Fruit fly (Drosophila melanogaster) whole organism, embryonic: Measurements from ENCODE around the gene Trf.
A peak's percentile ranks its signal among the peaks of the same experiment; 100 is the strongest.

Experiments used
- ATbp ChIP-seq: fragments of 200-800 bp; sonication (Bioruptor generic); optimal IDR thresholded peaks from 2 replicates; lab custom pipeline; 2017; ENCODE audit warnings: missing biosample characterization, mild to moderate bottlenecking, missing genetic modification characterization, missing genetic modification reagents
- Asciz ChIP-seq: fragments of 200-800 bp; sonication (Bioruptor generic); optimal IDR thresholded peaks from 2 replicates; lab custom pipeline; 2017; ENCODE audit warnings: missing biosample characterization, mild to moderate bottlenecking, missing genetic modification characterization, missing genetic modification reagents
- CG10147 ChIP-seq: fragments of 200-800 bp; sonication (Bioruptor generic); optimal IDR thresholded peaks from 2 replicates; lab custom pipeline; 2019; ENCODE audit warnings: missing biosample characterization, mild to moderate bottlenecking, missing genetic modification characterization, moderate library complexity
- CG10654 ChIP-seq: fragments of 200-800 bp; sonication (Bioruptor generic); optimal IDR thresholded peaks from 2 replicates; lab custom pipeline; 2016; ENCODE audit warnings: missing biosample characterization, missing genetic modification characterization
- CG11247 ChIP-seq: fragments of 200-800 bp; sonication (Bioruptor generic); IDR thresholded peaks from 2 replicates; pipeline ENCODE4 v1.3.6; 2022; ENCODE audit warnings: missing biosample characterization, missing genetic modification characterization
- CG12744 ChIP-seq: fragments of 200-800 bp; sonication (Bioruptor generic); optimal IDR thresholded peaks from 2 replicates; lab custom pipeline; 2016; ENCODE audit warnings: missing biosample characterization, missing genetic modification characterization
- CG12942 ChIP-seq: fragments of 200-800 bp; sonication (Bioruptor generic); optimal IDR thresholded peaks from 3 replicates; lab custom pipeline; 2016; ENCODE audit warnings: missing biosample characterization, missing genetic modification characterization
- CG13287 ChIP-seq: fragments of 200-800 bp; sonication (Bioruptor generic); IDR thresholded peaks from 2 replicates; pipeline ENCODE4 v1.3.6; 2022; ENCODE audit warnings: missing biosample characterization, missing genetic modification characterization; ENCODE audit not compliant: partially characterized antibody
- CG14050 ChIP-seq: fragments of 200-800 bp; sonication (Bioruptor generic); IDR thresholded peaks from 3 replicates; pipeline ENCODE4 v1.3.6; 2022; ENCODE audit warnings: missing biosample characterization, missing genetic modification characterization
- CG16863 ChIP-seq: fragments of 200-800 bp; sonication (Bioruptor generic); optimal IDR thresholded peaks from 3 replicates; lab custom pipeline; 2016; ENCODE audit warnings: missing biosample characterization, missing genetic modification characterization
- CG17385 ChIP-seq: fragments of 200-800 bp; sonication (Bioruptor generic); optimal IDR thresholded peaks from 3 replicates; lab custom pipeline; 2018; ENCODE audit warnings: missing biosample characterization, mild to moderate bottlenecking, missing genetic modification characterization
- CG17568 ChIP-seq: fragments of 200-800 bp; sonication (Bioruptor generic); optimal IDR thresholded peaks from 2 replicates; lab custom pipeline; 2018; ENCODE audit warnings: missing biosample characterization, mild to moderate bottlenecking, missing genetic modification characterization, moderate library complexity
- CG2116 ChIP-seq: fragments of 200-800 bp; sonication (Bioruptor generic); optimal IDR thresholded peaks from 3 replicates; lab custom pipeline; 2018; ENCODE audit warnings: missing biosample characterization, mild to moderate bottlenecking, missing genetic modification characterization
- CG2875 ChIP-seq: fragments of 200-800 bp; sonication (Bioruptor generic); optimal IDR thresholded peaks from 2 replicates; lab custom pipeline; 2017; ENCODE audit warnings: missing biosample characterization, mild to moderate bottlenecking, missing genetic modification characterization, missing genetic modification reagents
- CG30403 ChIP-seq: fragments of 200-800 bp; sonication (Bioruptor generic); optimal IDR thresholded peaks from 3 replicates; lab custom pipeline; 2016; ENCODE audit warnings: missing biosample characterization, missing genetic modification characterization
- CG34422 ChIP-seq: fragments of 200-800 bp; sonication (Bioruptor generic); IDR thresholded peaks from 3 replicates; pipeline ENCODE4 v1.3.6; 2022; ENCODE audit warnings: missing biosample characterization, missing genetic modification characterization
- CG3726 ChIP-seq: fragments of 200-800 bp; sonication (Bioruptor generic); IDR thresholded peaks from 3 replicates; pipeline ENCODE4, ENCODE4 v1.3.6; 2022; ENCODE audit warnings: missing biosample characterization, missing genetic modification characterization
- CG7786 ChIP-seq: fragments of 200-800 bp; sonication (Bioruptor generic); optimal IDR thresholded peaks from 2 replicates; lab custom pipeline; 2016; ENCODE audit warnings: missing biosample characterization, missing genetic modification characterization
- CG7839 ChIP-seq: fragments of 200-800 bp; sonication (Bioruptor generic); optimal IDR thresholded peaks from 3 replicates; lab custom pipeline; 2018; ENCODE audit warnings: missing biosample characterization, mild to moderate bottlenecking, missing genetic modification characterization, moderate library complexity
- CG7928 ChIP-seq: fragments of 200-800 bp; sonication (Bioruptor generic); optimal IDR thresholded peaks from 2 replicates; lab custom pipeline; 2017; ENCODE audit warnings: missing biosample characterization, mild to moderate bottlenecking, missing genetic modification characterization
- CG9727 ChIP-seq: fragments of 200-800 bp; sonication (Bioruptor generic); optimal IDR thresholded peaks from 3 replicates; lab custom pipeline; 2017; ENCODE audit warnings: missing biosample characterization, mild to moderate bottlenecking, missing genetic modification characterization
- CG9797 ChIP-seq: fragments of 200-800 bp; sonication (Bioruptor generic); optimal IDR thresholded peaks from 3 replicates; lab custom pipeline; 2018; ENCODE audit warnings: missing biosample characterization, mild to moderate bottlenecking, missing genetic modification characterization
- CG9932 ChIP-seq: fragments of 200-800 bp; sonication (Bioruptor generic); IDR thresholded peaks from 2 replicates; pipeline ENCODE4 v1.3.6; 2022; ENCODE audit warnings: missing biosample characterization, missing genetic modification characterization
- CkIIα-i1 ChIP-seq: fragments of 200-800 bp; sonication (Bioruptor generic); IDR thresholded peaks from 2 replicates; pipeline ENCODE4 v1.3.6; 2022; ENCODE audit warnings: missing biosample characterization, missing genetic modification characterization
- Dip2 ChIP-seq: fragments of 200-800 bp; sonication (Bioruptor generic); IDR thresholded peaks from 2 replicates; pipeline ENCODE4 v1.3.6; 2022; ENCODE audit warnings: missing biosample characterization, missing genetic modification characterization
- Drgx ChIP-seq: fragments of 200-800 bp; sonication (Bioruptor generic); IDR thresholded peaks from 2 replicates; pipeline ENCODE4 v1.3.6; 2022; ENCODE audit warnings: missing biosample characterization, missing genetic modification characterization
- Ets97D ChIP-seq: fragments of 200-800 bp; sonication (Bioruptor generic); optimal IDR thresholded peaks from 3 replicates; lab custom pipeline; 2016; ENCODE audit warnings: missing biosample characterization, missing genetic modification characterization
- Gsc ChIP-seq: fragments of 200-800 bp; sonication (Bioruptor generic); IDR thresholded peaks from 2 replicates; pipeline ENCODE4 v1.3.6; 2022; ENCODE audit warnings: missing biosample characterization, missing genetic modification characterization
- Gug ChIP-seq: fragments of 200-800 bp; sonication (Bioruptor generic); IDR thresholded peaks from 4 replicates; pipeline ENCODE4 v1.3.6; 2022; ENCODE audit warnings: missing biosample characterization, missing genetic modification characterization
- Hand ChIP-seq: fragments of 200-800 bp; sonication (Bioruptor generic); optimal IDR thresholded peaks from 2 replicates; lab custom pipeline; 2017; ENCODE audit warnings: mild to moderate bottlenecking, missing biosample characterization, missing genetic modification reagents, missing genetic modification characterization
- Hr39 ChIP-seq: fragments of >200 bp; optimal IDR thresholded peaks from 2 replicates; lab custom pipeline; 2017
- Med ChIP-seq: fragments of 200-800 bp; sonication (Bioruptor generic); peaks from one replicate; lab custom pipeline; 2016; ENCODE audit warnings: missing biosample characterization, missing genetic modification characterization, mild to moderate bottlenecking, inconsistent platforms, moderate library complexity
- Pdp1 ChIP-seq, 2 experiments: fragments of 200-800 bp; sonication (Bioruptor generic); optimal IDR thresholded peaks; 3 replicates each; lab custom pipeline; 2016; ENCODE audit warnings: missing biosample characterization in 2 of 2, missing genetic modification characterization in 2 of 2, mild to moderate bottlenecking in 1 of 2, moderate library complexity in 1 of 2
- Ravus ChIP-seq: fragments of 200-800 bp; sonication (Bioruptor generic); IDR thresholded peaks from 2 replicates; pipeline ENCODE4 v1.3.6; 2022; ENCODE audit warnings: missing biosample characterization, missing genetic modification characterization
- amos ChIP-seq: fragments of 200-800 bp; sonication (Bioruptor generic); IDR thresholded peaks from 2 replicates; pipeline ENCODE4 v1.3.6; 2022; ENCODE audit warnings: missing biosample characterization, missing genetic modification characterization; ENCODE audit not compliant: partially characterized antibody
- br ChIP-seq: fragments of >200 bp; optimal IDR thresholded peaks from 2 replicates; lab custom pipeline; 2017
- chn ChIP-seq: fragments of 200-800 bp; sonication (Bioruptor generic); optimal IDR thresholded peaks from 2 replicates; lab custom pipeline; 2016; ENCODE audit warnings: missing biosample characterization, missing genetic modification characterization
- dmrt99B ChIP-seq: fragments of 200-800 bp; sonication (Bioruptor generic); optimal IDR thresholded peaks from 2 replicates; lab custom pipeline; 2018; ENCODE audit warnings: missing biosample characterization, mild to moderate bottlenecking, missing genetic modification characterization, moderate library complexity
- ewg ChIP-seq: fragments of 200-800 bp; sonication (Bioruptor generic); optimal IDR thresholded peaks from 3 replicates; lab custom pipeline; 2017; ENCODE audit warnings: mild to moderate bottlenecking, missing biosample characterization, missing genetic modification reagents, missing genetic modification characterization
- fd96Cb ChIP-seq: fragments of 200-800 bp; sonication (Bioruptor generic); optimal IDR thresholded peaks from 2 replicates; lab custom pipeline; 2018; ENCODE audit warnings: missing biosample characterization, mild to moderate bottlenecking, missing genetic modification characterization, moderate library complexity
- hbn ChIP-seq: fragments of 200-800 bp; sonication (Bioruptor generic); IDR thresholded peaks from 2 replicates; pipeline ENCODE4 v1.3.6; 2022; ENCODE audit warnings: missing biosample characterization, missing genetic modification characterization; ENCODE audit not compliant: partially characterized antibody
- jigr1 ChIP-seq: fragments of 200-800 bp; sonication (Bioruptor generic); IDR thresholded peaks from 3 replicates; pipeline ENCODE4 v1.3.6; 2022; ENCODE audit warnings: missing biosample characterization, missing genetic modification characterization
- jing ChIP-seq: fragments of 200-800 bp; sonication (Bioruptor generic); optimal IDR thresholded peaks from 2 replicates; lab custom pipeline; 2018; ENCODE audit warnings: missing biosample characterization, mild to moderate bottlenecking, missing genetic modification characterization
- kay ChIP-seq: fragments of 200-800 bp; sonication (Bioruptor generic); optimal IDR thresholded peaks from 2 replicates; lab custom pipeline; 2016; ENCODE audit warnings: missing biosample characterization, missing genetic modification characterization
- otp ChIP-seq: fragments of 200-800 bp; sonication (Bioruptor generic); IDR thresholded peaks from 3 replicates; pipeline ENCODE4, ENCODE4 v1.3.6; 2022; ENCODE audit warnings: missing biosample characterization, missing genetic modification characterization
- pho ChIP-seq: fragments of 200-800 bp; sonication (Bioruptor generic); optimal IDR thresholded peaks from 2 replicates; lab custom pipeline; 2016; ENCODE audit warnings: missing biosample characterization, missing genetic modification characterization
- slbo ChIP-seq: fragments of 200-800 bp; sonication (Bioruptor generic); IDR thresholded peaks from 2 replicates; pipeline ENCODE4 v1.3.6; 2022; ENCODE audit warnings: missing biosample characterization, missing genetic modification characterization
- tll ChIP-seq, 2 experiments: fragments of 200-800 bp in 1 of 2; fragments of >200 bp in 1 of 2; sonication (Bioruptor generic) in 1 of 2; optimal IDR thresholded peaks; 2 replicates each; lab custom pipeline; 2017 to 2019; ENCODE audit warnings: missing biosample characterization in 2 of 2, missing genetic modification characterization in 2 of 2, mild to moderate bottlenecking in 1 of 2, moderate library complexity in 1 of 2
- vnd ChIP-seq: fragments of 200-800 bp; sonication (Bioruptor generic); IDR thresholded peaks from 3 replicates; pipeline ENCODE4 v1.3.6; 2022; ENCODE audit warnings: missing biosample characterization, missing genetic modification characterization; ENCODE audit not compliant: partially characterized antibody
- wdn ChIP-seq: fragments of 200-800 bp; sonication (Bioruptor generic); IDR thresholded peaks from 2 replicates; pipeline ENCODE4 v1.3.6; 2022; ENCODE audit warnings: missing biosample characterization, missing genetic modification characterization

Gene Trf

dm6 chr2L:8088025-8088789 is 15.5 kb downstream of the Trf start (continued):
- no peak for TF ChIP-seq fd96Cb (tag; lab: Kevin White, UChicago)
- peak in 1 of 2 experiments; percentile 21 for TF ChIP-seq tll (GFP tag; optimal IDR thresholded peaks at IDR 0.05; lab: Kevin White, UChicago)
- 0 out of 3 replicates have a peak, but pooled peaks have one; percentile 25 for TF ChIP-seq vnd (GFP tag; lab: Robert Waterston, UW)
- TF ChIP-seq jing (GFP tag; lab: Kevin White, UChicago) = no peak
- peak; percentile 45 for TF ChIP-seq CG13287 (GFP tag; lab: Robert Waterston, UW)
- TF ChIP-seq Gsc (GFP tag; lab: Robert Waterston, UW) = no peak
- no peak for TF ChIP-seq Asciz (GFP tag; lab: Kevin White, UChicago)
- TF ChIP-seq kay (GFP tag; lab: Kevin White, UChicago) = no peak
- TF ChIP-seq Hand = peak; percentile 41
- no peak for TF ChIP-seq jigr1 (GFP tag; lab: Robert Waterston, UW)
- no peak for TF ChIP-seq CG9797 (GFP tag; lab: Kevin White, UChicago)
- no peak for TF ChIP-seq otp (GFP tag; lab: Robert Waterston, UW)
- no peak for TF ChIP-seq CG14050 (GFP tag; lab: Robert Waterston, UW)
- TF ChIP-seq CG11247 (GFP tag; lab: Robert Waterston, UW) = no peak
- TF ChIP-seq CG34422 (GFP tag; lab: Robert Waterston, UW) = 0 out of 3 replicates have a peak, but pooled peaks have one; percentile 19
- no peak for TF ChIP-seq CG3726 (GFP tag; lab: Robert Waterston, UW)
- TF ChIP-seq Med (GFP tag; lab: Kevin White, UChicago) = peak; percentile 86
- no peak for TF ChIP-seq CG7928
- TF ChIP-seq CG9932 (GFP tag; lab: Robert Waterston, UW) = peak; percentile 27; the same call in 1 of the 2 replicates
- TF ChIP-seq CG7786 (GFP tag; lab: Kevin White, UChicago) = no peak
- peak; percentile 18 for TF ChIP-seq CG9727 (GFP tag; lab: Kevin White, UChicago)
- TF ChIP-seq CG2875 (GFP tag; lab: Kevin White, UChicago) = no peak
- no peak for TF ChIP-seq Ravus (GFP tag; lab: Robert Waterston, UW)
- TF ChIP-seq CG10654 (GFP tag; lab: Kevin White, UChicago) = no peak
- TF ChIP-seq hbn (GFP tag; lab: Robert Waterston, UW) = no peak
- no peak for TF ChIP-seq pho
- no peak for TF ChIP-seq CG7839
- TF ChIP-seq ewg = no peak
- TF ChIP-seq dmrt99B (tag; lab: Kevin White, UChicago) = no peak
- no peak for TF ChIP-seq ATbp
- no peak for TF ChIP-seq Dip2
- no peak for TF ChIP-seq wdn (GFP tag; lab: Robert Waterston, UW)
- no peak for TF ChIP-seq CkIIα-i1 (GFP tag; lab: Robert Waterston, UW)
- TF ChIP-seq amos (GFP tag; lab: Robert Waterston, UW) = peak; percentile 23; the same call in 1 of the 2 replicates
- no peak for TF ChIP-seq Hr39 (lab: Kevin White, UChicago)
- no peak for TF ChIP-seq CG12744 (GFP tag; lab: Kevin White, UChicago)
- TF ChIP-seq slbo = no peak
- TF ChIP-seq CG2116 (GFP tag; lab: Kevin White, UChicago) = no peak
- TF ChIP-seq CG16863 (GFP tag; lab: Kevin White, UChicago) = no peak
- TF ChIP-seq CG10147 = no peak
- peak in 1 of 2 experiments; percentile 88 for TF ChIP-seq Pdp1 (GFP tag; optimal IDR thresholded peaks at IDR 0.05; lab: Kevin White, UChicago)
- TF ChIP-seq CG17568 (GFP tag; lab: Kevin White, UChicago) = no peak
- no peak for TF ChIP-seq chn (GFP tag; lab: Kevin White, UChicago)
- TF ChIP-seq Ets97D (GFP tag; lab: Kevin White, UChicago) = no peak
- TF ChIP-seq Gug (GFP tag; lab: Robert Waterston, UW) = no peak
- no peak for TF ChIP-seq CG30403 (GFP tag; lab: Kevin White, UChicago)
- TF ChIP-seq Drgx (GFP tag; lab: Robert Waterston, UW) = 0 out of 2 replicates have a peak, but pooled peaks have one; percentile 11
- TF ChIP-seq CG12942 (GFP tag; lab: Kevin White, UChicago) = no peak
- TF ChIP-seq CG17385 (GFP tag; lab: Kevin White, UChicago) = no peak
- TF ChIP-seq br (lab: Kevin White, UChicago) = no peak
